Fruit fly (Drosophila melanogaster) whole organism, prepupa: ENCODE measurements around the gene CG33795.

ENCODE experiments used
- Blimp-1 ChIP-seq: fragments of 200-800 bp; sonication (Bioruptor generic); optimal IDR thresholded peaks from 3 replicates; lab custom pipeline; 2017; ENCODE audit warnings: missing biosample characterization, missing genetic modification characterization, mild to moderate bottlenecking, moderate library complexity, missing genetic modification reagents
- CG6854 ChIP-seq: fragments of 200-800 bp; sonication (Bioruptor generic); optimal IDR thresholded peaks from 2 replicates; lab custom pipeline; 2017; ENCODE audit warnings: missing biosample characterization, mild to moderate bottlenecking, missing genetic modification characterization
- fd59A ChIP-seq: fragments of 200-800 bp; sonication (Bioruptor generic); optimal IDR thresholded peaks from 2 replicates; lab custom pipeline; 2017; ENCODE audit warnings: missing biosample characterization, mild to moderate bottlenecking, missing genetic modification characterization, missing genetic modification reagents
- fkh ChIP-seq: fragments of 200-800 bp; sonication (Bioruptor generic); optimal IDR thresholded peaks from 3 replicates; lab custom pipeline; 2017; ENCODE audit warnings: missing biosample characterization, mild to moderate bottlenecking, missing genetic modification characterization, moderate library complexity
- net ChIP-seq: fragments of 200-800 bp; sonication (Bioruptor generic); optimal IDR thresholded peaks from 3 replicates; lab custom pipeline; 2016; ENCODE audit warnings: missing biosample characterization, missing genetic modification characterization

DNA sequence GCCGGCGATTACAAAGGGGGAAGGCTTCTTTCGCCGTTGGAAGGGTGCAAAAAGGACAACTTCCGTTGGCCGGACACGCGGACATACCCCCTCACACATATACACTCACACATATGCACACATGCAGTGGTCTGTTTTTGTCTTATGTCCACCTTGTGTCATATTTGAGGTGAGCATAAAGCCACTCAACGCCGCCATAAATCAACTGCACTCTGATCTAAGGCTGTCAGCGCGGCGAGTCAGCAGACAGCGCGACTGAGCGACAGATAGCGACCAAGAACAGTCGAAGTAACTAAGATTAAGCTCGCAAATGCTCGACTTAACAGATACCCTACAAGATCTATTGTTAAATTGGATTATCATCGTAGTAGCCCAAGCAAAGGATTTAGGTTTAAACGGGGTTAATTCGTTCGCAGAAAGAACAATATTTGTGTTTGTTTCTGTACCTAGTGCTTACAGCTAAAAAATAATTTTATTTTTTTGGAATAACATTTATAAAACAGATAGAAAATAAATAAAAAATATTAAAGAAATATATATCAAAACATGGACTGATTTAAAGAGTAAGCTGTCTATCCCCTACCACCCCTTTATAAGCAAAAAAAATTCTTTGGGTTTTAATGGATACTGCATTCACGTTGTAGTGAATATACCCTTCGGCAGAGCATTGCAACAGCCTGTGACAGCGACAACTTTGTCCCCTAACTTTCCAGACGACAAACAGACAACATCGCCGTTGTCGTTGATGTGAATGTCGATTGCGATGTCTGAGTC lies 37.8 kb upstream of the CG33795 start:
- TF ChIP-seq fkh (GFP tag; lab: Kevin White, UChicago) (no peak), net (GFP tag; lab: Kevin White, UChicago) (no peak), Blimp-1 (GFP tag; lab: Kevin White, UChicago) (no peak), fd59A (GFP tag; lab: Kevin White, UChicago) (peak; percentile 51), CG6854 (peak; percentile 23)
